Fruit fly (Drosophila melanogaster) whole organism, embryonic: Measurements from ENCODE around the gene PH4alphaEFB.
A peak's percentile ranks its signal among the peaks of the same experiment; 100 is the strongest.

Experiments
- B-H2 ChIP-seq: fragments of 200-800 bp; sonication (Bioruptor generic); optimal IDR thresholded peaks from 2 replicates; lab custom pipeline; 2018; ENCODE audit warnings: missing biosample characterization, mild to moderate bottlenecking, missing genetic modification characterization
- CG1024 ChIP-seq: fragments of 200-800 bp; sonication (Bioruptor generic); IDR thresholded peaks from 2 replicates; pipeline ENCODE4 v1.3.6; 2022; ENCODE audit warnings: missing biosample characterization, missing genetic modification characterization
- CG10431 ChIP-seq: fragments of 200-800 bp; sonication (Bioruptor generic); optimal IDR thresholded peaks from 3 replicates; lab custom pipeline; 2018; ENCODE audit warnings: missing biosample characterization, mild to moderate bottlenecking, missing genetic modification characterization
- CG12299 ChIP-seq: fragments of 200-800 bp; sonication (Bioruptor generic); optimal IDR thresholded peaks from 2 replicates; lab custom pipeline; 2018; ENCODE audit warnings: missing biosample characterization, mild to moderate bottlenecking, missing genetic modification characterization
- CG13296 ChIP-seq: fragments of 200-800 bp; sonication (Bioruptor generic); optimal IDR thresholded peaks from 3 replicates; lab custom pipeline; 2018; ENCODE audit warnings: missing biosample characterization, mild to moderate bottlenecking, missing genetic modification characterization
- CG1602 ChIP-seq: fragments of 200-800 bp; sonication (Bioruptor generic); optimal IDR thresholded peaks from 3 replicates; lab custom pipeline; 2016; ENCODE audit warnings: missing biosample characterization, missing genetic modification characterization
- CG1647 ChIP-seq: fragments of 200-800 bp; sonication (Bioruptor generic); optimal IDR thresholded peaks from 3 replicates; lab custom pipeline; 2016; ENCODE audit warnings: missing biosample characterization, missing genetic modification characterization
- CG17359 ChIP-seq: fragments of 200-800 bp; sonication (Bioruptor generic); optimal IDR thresholded peaks from 3 replicates; lab custom pipeline; 2018; ENCODE audit warnings: missing biosample characterization, mild to moderate bottlenecking, missing genetic modification characterization, moderate library complexity
- CG17361 ChIP-seq: fragments of 200-800 bp; sonication (Bioruptor generic); IDR thresholded peaks from 3 replicates; pipeline ENCODE4 v1.3.6; 2022; ENCODE audit warnings: missing biosample characterization, missing genetic modification characterization
- CG17829 ChIP-seq: fragments of 200-800 bp; optimal IDR thresholded peaks from 2 replicates; lab custom pipeline; 2019; ENCODE audit warnings: missing biosample characterization, mild to moderate bottlenecking, missing genetic modification characterization, moderate library complexity
- CG2199 ChIP-seq: fragments of 200-800 bp; sonication (Bioruptor generic); IDR thresholded peaks from 3 replicates; pipeline ENCODE4 v1.3.6; 2022; ENCODE audit warnings: missing biosample characterization, missing genetic modification characterization
- CG30431 ChIP-seq: fragments of 200-800 bp; sonication (Bioruptor generic); optimal IDR thresholded peaks from 2 replicates; lab custom pipeline; 2017; ENCODE audit warnings: missing biosample characterization, missing genetic modification characterization
- CG33557 ChIP-seq: fragments of 200-800 bp; sonication (Bioruptor generic); optimal IDR thresholded peaks from 2 replicates; lab custom pipeline; 2019; ENCODE audit warnings: missing biosample characterization, mild to moderate bottlenecking, missing genetic modification characterization, moderate library complexity
- CG3407 ChIP-seq: fragments of 200-800 bp; sonication (Bioruptor generic); optimal IDR thresholded peaks from 2 replicates; lab custom pipeline; 2018; ENCODE audit warnings: missing biosample characterization, mild to moderate bottlenecking, missing genetic modification characterization
- CG34224 ChIP-seq: fragments of 200-800 bp; sonication (Bioruptor generic); IDR thresholded peaks from 3 replicates; pipeline ENCODE4 v1.3.6; 2022; ENCODE audit warnings: missing biosample characterization, missing genetic modification characterization; ENCODE audit not compliant: partially characterized antibody
- CG34376 ChIP-seq: fragments of 200-800 bp; sonication (Bioruptor generic); optimal IDR thresholded peaks from 2 replicates; lab custom pipeline; 2018; ENCODE audit warnings: missing biosample characterization, mild to moderate bottlenecking, missing genetic modification characterization
- CG6683 ChIP-seq: fragments of 200-800 bp; sonication (Bioruptor generic); optimal IDR thresholded peaks from 2 replicates; lab custom pipeline; 2017; ENCODE audit warnings: missing biosample characterization, mild to moderate bottlenecking, missing genetic modification characterization, missing genetic modification reagents
- CG7357 ChIP-seq: fragments of 200-800 bp; sonication (Bioruptor generic); IDR thresholded peaks from 3 replicates; pipeline ENCODE4 v1.3.6; 2022; ENCODE audit warnings: missing biosample characterization, missing genetic modification characterization
- CTCF ChIP-seq: fragments of 200-800 bp; sonication (Bioruptor generic); optimal IDR thresholded peaks from 2 replicates; lab custom pipeline; 2017; ENCODE audit warnings: missing biosample characterization, mild to moderate bottlenecking, missing genetic modification characterization, moderate library complexity
- D ChIP-seq, 2 experiments: fragments of 200-800 bp in 1 of 2; fragments of >200 bp in 1 of 2; sonication (Bioruptor generic) in 1 of 2; optimal IDR thresholded peaks; 2 replicates in 1 of 2; 3 replicates in 1 of 2; lab custom pipeline; 2017; ENCODE audit warnings: mild to moderate bottlenecking in 1 of 2, missing biosample characterization in 1 of 2, missing genetic modification characterization in 1 of 2, missing genetic modification reagents in 1 of 2
- Dp ChIP-seq: fragments of 200-800 bp; sonication (Bioruptor generic); optimal IDR thresholded peaks from 2 replicates; lab custom pipeline; 2018; ENCODE audit warnings: missing biosample characterization, mild to moderate bottlenecking, missing genetic modification characterization, moderate library complexity
- ERR ChIP-seq: fragments of 200-800 bp; sonication (Bioruptor generic); optimal IDR thresholded peaks from 2 replicates; lab custom pipeline; 2016; ENCODE audit warnings: missing biosample characterization, missing genetic modification characterization
- GATAe ChIP-seq: fragments of 200-800 bp; sonication (Bioruptor generic); conservative IDR thresholded peaks from 2 replicates; pipeline ENCODE4 v1.3.6; 2022; ENCODE audit warnings: missing biosample characterization, missing genetic modification characterization
- Gsc ChIP-seq: fragments of 200-800 bp; sonication (Bioruptor generic); IDR thresholded peaks from 2 replicates; pipeline ENCODE4 v1.3.6; 2022; ENCODE audit warnings: missing biosample characterization, missing genetic modification characterization
- MESR4 ChIP-seq: fragments of 200-800 bp; sonication (Bioruptor generic); optimal IDR thresholded peaks from 2 replicates; lab custom pipeline; 2018; ENCODE audit warnings: missing biosample characterization, mild to moderate bottlenecking, missing genetic modification characterization, moderate library complexity
- NC2α ChIP-seq: fragments of 200-800 bp; sonication (Bioruptor generic); optimal IDR thresholded peaks from 2 replicates; lab custom pipeline; 2016; ENCODE audit warnings: missing biosample characterization, missing genetic modification characterization
- NfI ChIP-seq: fragments of 200-800 bp; sonication (Bioruptor generic); optimal IDR thresholded peaks from 3 replicates; lab custom pipeline; 2018; ENCODE audit warnings: missing biosample characterization, mild to moderate bottlenecking, missing genetic modification characterization, moderate library complexity
- Opbp ChIP-seq: fragments of 200-800 bp; sonication (Bioruptor generic); IDR thresholded peaks from 3 replicates; pipeline ENCODE4 v1.3.6; 2022; ENCODE audit warnings: missing biosample characterization, missing genetic modification characterization; ENCODE audit not compliant: partially characterized antibody
- al ChIP-seq: fragments of 200-800 bp; sonication (Bioruptor generic); IDR thresholded peaks from 2 replicates; pipeline ENCODE4 v1.3.6; 2022; ENCODE audit warnings: missing biosample characterization, missing genetic modification characterization
- bigmax ChIP-seq: fragments of 200-800 bp; sonication (Bioruptor generic); optimal IDR thresholded peaks from 2 replicates; lab custom pipeline; 2018; ENCODE audit warnings: missing biosample characterization, mild to moderate bottlenecking, missing genetic modification characterization
- chm ChIP-seq: fragments of 200-800 bp; sonication (Bioruptor generic); IDR thresholded peaks from 2 replicates; pipeline ENCODE4 v1.3.6; 2022; ENCODE audit warnings: missing biosample characterization, missing genetic modification characterization
- crp ChIP-seq, 2 experiments: fragments of 200-800 bp; sonication (Bioruptor generic); optimal IDR thresholded peaks; 2 replicates in 1 of 2; 3 replicates in 1 of 2; lab custom pipeline; 2017; ENCODE audit warnings: missing biosample characterization in 2 of 2, missing genetic modification characterization in 2 of 2, mild to moderate bottlenecking in 1 of 2, moderate library complexity in 1 of 2
- ewg ChIP-seq: fragments of 200-800 bp; sonication (Bioruptor generic); optimal IDR thresholded peaks from 3 replicates; lab custom pipeline; 2017; ENCODE audit warnings: mild to moderate bottlenecking, missing biosample characterization, missing genetic modification reagents, missing genetic modification characterization
- nerfin-1 ChIP-seq: fragments of 200-800 bp; sonication (Bioruptor generic); optimal IDR thresholded peaks from 3 replicates; lab custom pipeline; 2019; ENCODE audit warnings: missing biosample characterization, mild to moderate bottlenecking, missing genetic modification characterization, moderate library complexity
- nerfin-2 ChIP-seq: fragments of 200-800 bp; sonication (Bioruptor generic); IDR thresholded peaks from 2 replicates; pipeline ENCODE4 v1.3.6; 2022; ENCODE audit warnings: missing biosample characterization, missing genetic modification characterization; ENCODE audit not compliant: partially characterized antibody
- onecut ChIP-seq: fragments of 200-800 bp; sonication (Bioruptor generic); IDR thresholded peaks from 2 replicates; pipeline ENCODE4 v1.3.6; 2022; ENCODE audit warnings: missing biosample characterization, missing genetic modification characterization
- pita ChIP-seq: fragments of 200-800 bp; sonication (Bioruptor generic); optimal IDR thresholded peaks from 2 replicates; lab custom pipeline; 2017; ENCODE audit warnings: missing biosample characterization, mild to moderate bottlenecking, missing genetic modification characterization
- pros ChIP-seq: fragments of 200-800 bp; sonication (Bioruptor generic); optimal IDR thresholded peaks from 3 replicates; lab custom pipeline; 2019; ENCODE audit warnings: missing biosample characterization, mild to moderate bottlenecking, missing genetic modification characterization, moderate library complexity
- pzg ChIP-seq: fragments of 200-800 bp; sonication (Bioruptor generic); optimal IDR thresholded peaks from 3 replicates; lab custom pipeline; 2018; ENCODE audit warnings: missing biosample characterization, mild to moderate bottlenecking, missing genetic modification characterization, moderate library complexity
- repo ChIP-seq: fragments of 200-800 bp; sonication (Bioruptor generic); optimal IDR thresholded peaks from 2 replicates; lab custom pipeline; 2016; ENCODE audit warnings: missing biosample characterization, missing genetic modification characterization
- sens ChIP-seq: fragments of 200-800 bp; sonication (Bioruptor generic); peaks from one replicate; lab custom pipeline; 2016; ENCODE audit warnings: missing biosample characterization, missing genetic modification characterization
- shn ChIP-seq: fragments of 200-800 bp; sonication (Bioruptor generic); optimal IDR thresholded peaks from 3 replicates; lab custom pipeline; 2016; ENCODE audit warnings: missing biosample characterization, missing genetic modification characterization
- slbo ChIP-seq: fragments of 200-800 bp; sonication (Bioruptor generic); IDR thresholded peaks from 2 replicates; pipeline ENCODE4 v1.3.6; 2022; ENCODE audit warnings: missing biosample characterization, missing genetic modification characterization
- sug ChIP-seq: fragments of 200-800 bp; optimal IDR thresholded peaks from 2 replicates; lab custom pipeline; 2019; ENCODE audit warnings: missing biosample characterization, mild to moderate bottlenecking, missing genetic modification characterization, moderate library complexity
- tio ChIP-seq: fragments of 200-800 bp; sonication (Bioruptor generic); optimal IDR thresholded peaks from 2 replicates; lab custom pipeline; 2017; ENCODE audit warnings: missing biosample characterization, missing genetic modification characterization, inconsistent platforms
- tll ChIP-seq, 2 experiments: fragments of 200-800 bp in 1 of 2; fragments of >200 bp in 1 of 2; sonication (Bioruptor generic) in 1 of 2; optimal IDR thresholded peaks; 2 replicates each; lab custom pipeline; 2017 to 2019; ENCODE audit warnings: missing biosample characterization in 2 of 2, missing genetic modification characterization in 2 of 2, mild to moderate bottlenecking in 1 of 2, moderate library complexity in 1 of 2
- unpg ChIP-seq: fragments of 200-800 bp; sonication (Bioruptor generic); optimal IDR thresholded peaks from 3 replicates; lab custom pipeline; 2018; ENCODE audit warnings: missing biosample characterization, mild to moderate bottlenecking, missing genetic modification characterization, moderate library complexity
- wek ChIP-seq: fragments of 200-800 bp; sonication (Bioruptor generic); optimal IDR thresholded peaks from 3 replicates; lab custom pipeline; 2018; ENCODE audit warnings: missing biosample characterization, mild to moderate bottlenecking, missing genetic modification characterization, moderate library complexity
- yki ChIP-seq: fragments of >200 bp; optimal IDR thresholded peaks from 3 replicates; lab custom pipeline; 2018
- zfh1 ChIP-seq: fragments of 200-800 bp; sonication (Bioruptor generic); IDR thresholded peaks from 3 replicates; pipeline ENCODE4 v1.3.6; 2022; ENCODE audit warnings: missing biosample characterization, missing genetic modification characterization

The PH4alphaEFB gene

dm6 chr3R:30465775-30466494, at the start of gene PH4alphaEFB (continued):
- no peak for TF ChIP-seq NfI (GFP tag; lab: Kevin White, UChicago)
- TF ChIP-seq pita (GFP tag; lab: Kevin White, UChicago), result no peak
- TF ChIP-seq CG3407 (GFP tag; lab: Kevin White, UChicago), result no peak
- peak; percentile 6 for TF ChIP-seq CG13296 (GFP tag; lab: Kevin White, UChicago)
- TF ChIP-seq CG34376 (GFP tag; lab: Kevin White, UChicago), result peak; percentile 74
- no peak; the same call in 1 of the 2 replicates for TF ChIP-seq chm (GFP tag; lab: Robert Waterston, UW)
- no peak for TF ChIP-seq CG30431 (GFP tag; lab: Kevin White, UChicago)
- peak; percentile 7 for TF ChIP-seq B-H2 (GFP tag; lab: Kevin White, UChicago)
- TF ChIP-seq ewg (GFP tag; lab: Kevin White, UChicago), result peak; percentile 76
- TF ChIP-seq Opbp (GFP tag; lab: Robert Waterston, UW), result 0 out of 3 replicates have a peak, but pooled peaks have one; percentile 22
- TF ChIP-seq CG2199, result 0 out of 3 replicates have a peak, but pooled peaks have one; percentile 28
- peak; percentile 29; the same call in 1 of the 2 replicates for TF ChIP-seq onecut (GFP tag; lab: Robert Waterston, UW)
- TF ChIP-seq Dp, result peak; percentile 85
- no peak for TF ChIP-seq zfh1
- no peak for TF ChIP-seq CG6683 (GFP tag; lab: Kevin White, UChicago)
- TF ChIP-seq CG17829, result peak; percentile 25
- TF ChIP-seq CG1024 (GFP tag; lab: Robert Waterston, UW), result no peak
- no peak for TF ChIP-seq repo
- no peak for TF ChIP-seq sug (tag; lab: Kevin White, UChicago)
- TF ChIP-seq wek, result peak; percentile 3
- no peak for TF ChIP-seq shn (GFP tag; lab: Kevin White, UChicago)
- peak; percentile 9 for TF ChIP-seq pzg (GFP tag; lab: Kevin White, UChicago)
- TF ChIP-seq CG12299 (tag; lab: Kevin White, UChicago), result no peak
- no peak for TF ChIP-seq CG17361 (GFP tag; lab: Robert Waterston, UW)
- TF ChIP-seq CG34224, result peak; percentile 75
- TF ChIP-seq CG33557 (GFP tag; lab: Kevin White, UChicago), result peak; percentile 7
- no peak for TF ChIP-seq tio (GFP tag; lab: Kevin White, UChicago)
- peak; percentile 3 for TF ChIP-seq MESR4 (GFP tag; lab: Kevin White, UChicago)

dm6 chr3R:30416765-30417274, 49.0 kb upstream of the PH4alphaEFB start:
- peak; percentile 30 for TF ChIP-seq nerfin-1 (tag; lab: Kevin White, UChicago)
- no peak for TF ChIP-seq slbo (GFP tag; lab: Robert Waterston, UW)
- TF ChIP-seq CG1602, result no peak
- no peak for TF ChIP-seq CG17359 (tag; lab: Kevin White, UChicago)
- no peak for TF ChIP-seq Gsc (GFP tag; lab: Robert Waterston, UW)
- TF ChIP-seq CG7357 (GFP tag; lab: Robert Waterston, UW), result no peak
- no peak for TF ChIP-seq nerfin-2 (GFP tag; lab: Robert Waterston, UW)
- no peak for TF ChIP-seq NC2α (GFP tag; lab: Kevin White, UChicago)
- TF ChIP-seq unpg (GFP tag; lab: Kevin White, UChicago), result no peak
- peak; percentile 35 for TF ChIP-seq sens (GFP tag; lab: Kevin White, UChicago)
- no peak for TF ChIP-seq crp (GFP tag; optimal IDR thresholded peaks at IDR 0.05; lab: Kevin White, UChicago)
- TF ChIP-seq CTCF, result no peak
- peak; percentile 74 for TF ChIP-seq bigmax (GFP tag; lab: Kevin White, UChicago)
- TF ChIP-seq CG1647 (GFP tag; lab: Kevin White, UChicago), result no peak
- peak; percentile 42 for TF ChIP-seq D (optimal IDR thresholded peaks at IDR 0.05; lab: Kevin White, UChicago)
- no peak for TF ChIP-seq D (GFP tag; optimal IDR thresholded peaks at IDR 0.05; lab: Kevin White, UChicago)
- TF ChIP-seq pros, result peak; percentile 49
- no peak for TF ChIP-seq al (GFP tag; lab: Robert Waterston, UW)
- TF ChIP-seq yki (lab: Kevin White, UChicago), result no peak
- TF ChIP-seq ERR (GFP tag; lab: Kevin White, UChicago), result no peak
- no peak for TF ChIP-seq CG10431
- TF ChIP-seq tll (GFP tag; optimal IDR thresholded peaks at IDR 0.05; lab: Kevin White, UChicago), result no peak
- no peak for TF ChIP-seq GATAe (GFP tag; lab: Robert Waterston, UW)
